Fruit fly (Drosophila melanogaster) whole organism, embryonic: ENCODE results near the gene mthl11.

Experiments
- CG10979 ChIP-seq: fragments of 200-800 bp; sonication (Bioruptor generic); optimal IDR thresholded peaks from 2 replicates; lab custom pipeline; 2018; ENCODE audit warnings: missing biosample characterization, mild to moderate bottlenecking, missing genetic modification characterization, moderate library complexity
- CG11247 ChIP-seq: fragments of 200-800 bp; sonication (Bioruptor generic); IDR thresholded peaks from 2 replicates; pipeline ENCODE4 v1.3.6; 2022; ENCODE audit warnings: missing biosample characterization, missing genetic modification characterization
- CG11560 ChIP-seq: fragments of 200-800 bp; sonication (Bioruptor generic); IDR thresholded peaks from 3 replicates; pipeline ENCODE4 v1.3.6; 2022; ENCODE audit warnings: missing biosample characterization, missing genetic modification characterization
- CG12391 ChIP-seq: fragments of 200-800 bp; sonication (Bioruptor generic); optimal IDR thresholded peaks from 3 replicates; lab custom pipeline; 2018; ENCODE audit warnings: missing biosample characterization, mild to moderate bottlenecking, missing genetic modification characterization, moderate library complexity
- CG12769 ChIP-seq: fragments of 200-800 bp; sonication (Bioruptor generic); optimal IDR thresholded peaks from 2 replicates; lab custom pipeline; 2019; ENCODE audit warnings: missing biosample characterization, mild to moderate bottlenecking, missing genetic modification characterization, moderate library complexity
- CG13287 ChIP-seq: fragments of 200-800 bp; sonication (Bioruptor generic); IDR thresholded peaks from 2 replicates; pipeline ENCODE4 v1.3.6; 2022; ENCODE audit warnings: missing biosample characterization, missing genetic modification characterization; ENCODE audit not compliant: partially characterized antibody
- CG14050 ChIP-seq: fragments of 200-800 bp; sonication (Bioruptor generic); IDR thresholded peaks from 3 replicates; pipeline ENCODE4 v1.3.6; 2022; ENCODE audit warnings: missing biosample characterization, missing genetic modification characterization
- CG15696 ChIP-seq: fragments of 200-800 bp; sonication (Bioruptor generic); optimal IDR thresholded peaks from 2 replicates; lab custom pipeline; 2019; ENCODE audit warnings: missing biosample characterization, mild to moderate bottlenecking, missing genetic modification characterization, moderate library complexity
- CG1603 ChIP-seq: fragments of 200-800 bp; sonication (Bioruptor generic); optimal IDR thresholded peaks from 2 replicates; lab custom pipeline; 2019; ENCODE audit warnings: missing biosample characterization, mild to moderate bottlenecking, missing genetic modification characterization, moderate library complexity
- CG16815 ChIP-seq: fragments of 200-800 bp; sonication (Bioruptor generic); optimal IDR thresholded peaks from 3 replicates; lab custom pipeline; 2017; ENCODE audit warnings: missing biosample characterization, mild to moderate bottlenecking, missing genetic modification characterization
- CG16863 ChIP-seq: fragments of 200-800 bp; sonication (Bioruptor generic); optimal IDR thresholded peaks from 3 replicates; lab custom pipeline; 2016; ENCODE audit warnings: missing biosample characterization, missing genetic modification characterization
- CG30020 ChIP-seq: fragments of 200-800 bp; optimal IDR thresholded peaks from 2 replicates; lab custom pipeline; 2019; ENCODE audit warnings: missing biosample characterization, mild to moderate bottlenecking, missing genetic modification characterization, moderate library complexity
- CG31365 ChIP-seq: fragments of 200-800 bp; sonication (Bioruptor generic); optimal IDR thresholded peaks from 2 replicates; lab custom pipeline; 2018; ENCODE audit warnings: missing biosample characterization, mild to moderate bottlenecking, missing genetic modification characterization
- CG31388 ChIP-seq: fragments of 200-800 bp; sonication (Bioruptor generic); optimal IDR thresholded peaks from 2 replicates; lab custom pipeline; 2016; ENCODE audit warnings: missing biosample characterization, missing genetic modification characterization
- CG31441 ChIP-seq: fragments of 200-800 bp; sonication (Bioruptor generic); IDR thresholded peaks from 2 replicates; pipeline ENCODE4 v1.3.6; 2022; ENCODE audit warnings: missing biosample characterization, missing genetic modification characterization
- CG33557 ChIP-seq: fragments of 200-800 bp; sonication (Bioruptor generic); optimal IDR thresholded peaks from 2 replicates; lab custom pipeline; 2019; ENCODE audit warnings: missing biosample characterization, mild to moderate bottlenecking, missing genetic modification characterization, moderate library complexity
- CG4424 ChIP-seq: fragments of 200-800 bp; sonication (Bioruptor generic); optimal IDR thresholded peaks from 3 replicates; lab custom pipeline; 2016; ENCODE audit warnings: missing biosample characterization, missing genetic modification characterization
- CG6765 ChIP-seq: fragments of 200-800 bp; sonication (Bioruptor generic); optimal IDR thresholded peaks from 3 replicates; lab custom pipeline; 2017; ENCODE audit warnings: missing biosample characterization, mild to moderate bottlenecking, missing genetic modification characterization
- CG9215 ChIP-seq: fragments of 200-800 bp; sonication (Bioruptor generic); IDR thresholded peaks from 2 replicates; pipeline ENCODE4 v1.3.6; 2022; ENCODE audit warnings: missing biosample characterization, missing genetic modification characterization
- CG9609 ChIP-seq: fragments of 200-800 bp; sonication (Bioruptor generic); optimal IDR thresholded peaks from 3 replicates; lab custom pipeline; 2016; ENCODE audit warnings: missing biosample characterization, missing genetic modification characterization
- Deaf1 ChIP-seq: fragments of 200-800 bp; optimal IDR thresholded peaks from 3 replicates; lab custom pipeline; 2019; ENCODE audit warnings: missing biosample characterization, mild to moderate bottlenecking, missing genetic modification characterization, moderate library complexity
- Dll ChIP-seq: fragments of 200-800 bp; sonication (Bioruptor generic); IDR thresholded peaks from 4 replicates; pipeline ENCODE4 v1.3.6; 2022; ENCODE audit warnings: missing biosample characterization, missing genetic modification characterization; ENCODE audit not compliant: partially characterized antibody
- E2f2 ChIP-seq: fragments of 200-800 bp; sonication (Bioruptor generic); IDR thresholded peaks from 2 replicates; pipeline ENCODE4 v1.3.6; 2022; ENCODE audit warnings: missing biosample characterization, missing genetic modification characterization
- Eip74EF ChIP-seq, 2 experiments: fragments of 200-800 bp in 1 of 2; fragments of >200 bp in 1 of 2; sonication (Bioruptor generic) in 1 of 2; optimal IDR thresholded peaks; 2 replicates each; lab custom pipeline; 2017 to 2019; ENCODE audit warnings: missing biosample characterization in 2 of 2, missing genetic modification characterization in 2 of 2, mild to moderate bottlenecking in 1 of 2, moderate library complexity in 1 of 2
- HLHmδ ChIP-seq: fragments of 200-800 bp; sonication (Bioruptor generic); optimal IDR thresholded peaks from 2 replicates; lab custom pipeline; 2018; ENCODE audit warnings: missing biosample characterization, mild to moderate bottlenecking, missing genetic modification characterization, moderate library complexity
- Hmr ChIP-seq: fragments of 200-800 bp; sonication (Bioruptor generic); optimal IDR thresholded peaks from 3 replicates; lab custom pipeline; 2017; ENCODE audit warnings: mild to moderate bottlenecking, missing biosample characterization, missing genetic modification reagents, missing genetic modification characterization
- Hr51 ChIP-seq, 2 experiments: fragments of 200-800 bp; sonication (Bioruptor generic); optimal IDR thresholded peaks; 2 replicates in 1 of 2; 3 replicates in 1 of 2; lab custom pipeline; 2016 to 2018; ENCODE audit warnings: missing biosample characterization in 2 of 2, missing genetic modification characterization in 2 of 2, mild to moderate bottlenecking in 1 of 2, moderate library complexity in 1 of 2
- Rfx ChIP-seq: fragments of 200-800 bp; sonication (Bioruptor generic); IDR thresholded peaks from 2 replicates; pipeline ENCODE4 v1.3.6; 2022; ENCODE audit warnings: missing biosample characterization, missing genetic modification characterization
- Sry-β ChIP-seq: fragments of 200-800 bp; sonication (Bioruptor generic); optimal IDR thresholded peaks from 2 replicates; lab custom pipeline; 2018; ENCODE audit warnings: missing biosample characterization, mild to moderate bottlenecking, missing genetic modification characterization, moderate library complexity
- Ssrp ChIP-seq: fragments of 200-800 bp; sonication (Bioruptor generic); optimal IDR thresholded peaks from 2 replicates; lab custom pipeline; 2018; ENCODE audit warnings: missing biosample characterization, mild to moderate bottlenecking, missing genetic modification characterization, moderate library complexity
- Taf1 ChIP-seq: fragments of 200-800 bp; sonication (Bioruptor generic); IDR thresholded peaks from 2 replicates; pipeline ENCODE4 v1.3.6; 2022; ENCODE audit warnings: missing biosample characterization, missing genetic modification characterization
- Usf ChIP-seq: fragments of 200-800 bp; sonication (Bioruptor generic); optimal IDR thresholded peaks from 2 replicates; lab custom pipeline; 2017; ENCODE audit warnings: missing genotype, missing biosample characterization, missing genetic modification characterization
- bcd ChIP-seq: fragments of 200-800 bp; sonication (Bioruptor generic); optimal IDR thresholded peaks from 2 replicates; lab custom pipeline; 2017; ENCODE audit warnings: missing biosample characterization, mild to moderate bottlenecking, missing genetic modification characterization
- dpn ChIP-seq, 2 experiments: fragments of 200-800 bp; sonication (Bioruptor generic); optimal IDR thresholded peaks; 3 replicates each; lab custom pipeline; 2016; ENCODE audit warnings: missing biosample characterization in 2 of 2, missing genetic modification characterization in 2 of 2
- ems ChIP-seq: fragments of 200-800 bp; sonication (Bioruptor generic); optimal IDR thresholded peaks from 3 replicates; lab custom pipeline; 2016; ENCODE audit warnings: missing biosample characterization, missing genetic modification characterization
- fd102C ChIP-seq: fragments of 200-800 bp; sonication (Bioruptor generic); optimal IDR thresholded peaks from 2 replicates; lab custom pipeline; 2018; ENCODE audit warnings: missing biosample characterization, mild to moderate bottlenecking, missing genetic modification characterization, moderate library complexity
- gem ChIP-seq: fragments of 200-800 bp; sonication (Bioruptor generic); optimal IDR thresholded peaks from 2 replicates; lab custom pipeline; 2019; ENCODE audit warnings: missing biosample characterization, mild to moderate bottlenecking, missing genetic modification characterization, moderate library complexity
- gt ChIP-seq: fragments of 200-800 bp; sonication (Bioruptor generic); IDR thresholded peaks from 2 replicates; pipeline ENCODE4 v1.3.6; 2022; ENCODE audit warnings: missing biosample characterization, missing genetic modification characterization
- hbn ChIP-seq: fragments of 200-800 bp; sonication (Bioruptor generic); IDR thresholded peaks from 2 replicates; pipeline ENCODE4 v1.3.6; 2022; ENCODE audit warnings: missing biosample characterization, missing genetic modification characterization; ENCODE audit not compliant: partially characterized antibody
- lab ChIP-seq: fragments of 200-800 bp; sonication (Bioruptor generic); optimal IDR thresholded peaks from 3 replicates; lab custom pipeline; 2017; ENCODE audit warnings: missing biosample characterization, missing genetic modification characterization, mild to moderate bottlenecking, moderate library complexity, missing genetic modification reagents
- sc ChIP-seq, 3 experiments: fragments of >200 bp in 2 of 3; fragments of 200-800 bp in 1 of 3; sonication (Bioruptor generic) in 1 of 3; optimal IDR thresholded peaks; 2 replicates in 2 of 3; 3 replicates in 1 of 3; lab custom pipeline; 2017; ENCODE audit warnings: mild to moderate bottlenecking in 1 of 3, missing biosample characterization in 1 of 3, missing genetic modification characterization in 1 of 3, missing genetic modification reagents in 1 of 3
- slp2 ChIP-seq: fragments of 200-800 bp; sonication (Bioruptor generic); optimal IDR thresholded peaks from 2 replicates; lab custom pipeline; 2016; ENCODE audit warnings: missing biosample characterization, missing genetic modification characterization
- so ChIP-seq: fragments of 200-800 bp; sonication (Bioruptor generic); IDR thresholded peaks from 3 replicates; pipeline ENCODE4 v1.3.6; 2022; ENCODE audit warnings: missing biosample characterization, missing genetic modification characterization
- sug ChIP-seq: fragments of 200-800 bp; optimal IDR thresholded peaks from 2 replicates; lab custom pipeline; 2019; ENCODE audit warnings: missing biosample characterization, mild to moderate bottlenecking, missing genetic modification characterization, moderate library complexity
- tio ChIP-seq: fragments of 200-800 bp; sonication (Bioruptor generic); optimal IDR thresholded peaks from 2 replicates; lab custom pipeline; 2017; ENCODE audit warnings: missing biosample characterization, missing genetic modification characterization, inconsistent platforms
- trh ChIP-seq: fragments of 200-800 bp; sonication (Bioruptor generic); optimal IDR thresholded peaks from 2 replicates; lab custom pipeline; 2016; ENCODE audit warnings: missing biosample characterization, missing genetic modification characterization
- vnd ChIP-seq: fragments of 200-800 bp; sonication (Bioruptor generic); IDR thresholded peaks from 3 replicates; pipeline ENCODE4 v1.3.6; 2022; ENCODE audit warnings: missing biosample characterization, missing genetic modification characterization; ENCODE audit not compliant: partially characterized antibody
- zfh1 ChIP-seq: fragments of 200-800 bp; sonication (Bioruptor generic); IDR thresholded peaks from 3 replicates; pipeline ENCODE4 v1.3.6; 2022; ENCODE audit warnings: missing biosample characterization, missing genetic modification characterization

Gene mthl11

dm6 chr3R:10393654-10394367 is 7.0 kb upstream of the mthl11 start (continued):
- TF ChIP-seq HLHmδ (GFP tag; lab: Kevin White, UChicago) (no peak), E2f2 (GFP tag; lab: Robert Waterston, UW) (peak; percentile 70), CG31441 (peak; percentile 83), CG30020 (tag; lab: Kevin White, UChicago) (no peak), hbn (GFP tag; lab: Robert Waterston, UW) (no peak), sug (tag; lab: Kevin White, UChicago) (peak; percentile 93), Eip74EF (GFP tag; optimal IDR thresholded peaks at IDR 0.05; lab: Kevin White, UChicago) (peak in 1 of 2 experiments; percentile 71), Rfx (GFP tag; lab: Robert Waterston, UW) (peak; percentile 97), vnd (GFP tag; lab: Robert Waterston, UW) (no peak), fd102C (GFP tag; lab: Kevin White, UChicago) (no peak), CG11560 (tag; lab: Robert Waterston, UW) (no peak), zfh1 (peak; percentile 75), CG31365 (tag; lab: Kevin White, UChicago) (peak; percentile 37), CG15696 (tag; lab: Kevin White, UChicago) (peak; percentile 26), CG13287 (GFP tag; lab: Robert Waterston, UW) (no peak), trh (GFP tag; lab: Kevin White, UChicago) (peak; percentile 44), CG12391 (tag; lab: Kevin White, UChicago) (peak; percentile 86), Hr51 (GFP tag; optimal IDR thresholded peaks at IDR 0.05; lab: Kevin White, UChicago) (peak; percentile 14 to 93), so (GFP tag; lab: Robert Waterston, UW) (peak; percentile 91), Ssrp (tag; lab: Kevin White, UChicago) (peak; percentile 69), CG14050 (peak; percentile 85), slp2 (peak; percentile 69), CG4424 (GFP tag; lab: Kevin White, UChicago) (peak; percentile 70), CG16863 (peak; percentile 37), ems (GFP tag; lab: Kevin White, UChicago) (peak; percentile 52), CG9215 (GFP tag; lab: Robert Waterston, UW) (peak; percentile 43; the same call in 1 of the 2 replicates), tio (GFP tag; lab: Kevin White, UChicago) (peak; percentile 62), Deaf1 (tag; lab: Kevin White, UChicago) (peak; percentile 54), CG12769 (tag; lab: Kevin White, UChicago) (peak; percentile 93), Taf1 (GFP tag; lab: Robert Waterston, UW) (peak; percentile 68), dpn (GFP tag; optimal IDR thresholded peaks at IDR 0.05; lab: Kevin White, UChicago) (peak; percentile 81 to 84), Usf (GFP tag; lab: Kevin White, UChicago) (no peak), CG1603 (tag; lab: Kevin White, UChicago) (peak; percentile 84), CG16815 (GFP tag; lab: Kevin White, UChicago) (no peak), CG10979 (tag; lab: Kevin White, UChicago) (peak; percentile 63), gt (GFP tag; lab: Robert Waterston, UW) (no peak), Sry-β (GFP tag; lab: Kevin White, UChicago) (peak; percentile 25), bcd (GFP tag; lab: Kevin White, UChicago) (peak; percentile 60), CG11247 (GFP tag; lab: Robert Waterston, UW) (peak; percentile 75), lab (GFP tag; lab: Kevin White, UChicago) (peak; percentile 82), sc (optimal IDR thresholded peaks at IDR 0.05; lab: Kevin White, UChicago) (no peak), sc (GFP tag; optimal IDR thresholded peaks at IDR 0.05; lab: Kevin White, UChicago) (peak; percentile 66), Dll (GFP tag; lab: Robert Waterston, UW) (no peak), gem (tag; lab: Kevin White, UChicago) (peak; percentile 84), Hmr (peak; percentile 76), CG31388 (GFP tag; lab: Kevin White, UChicago) (peak; percentile 46), CG6765 (peak; percentile 64), CG33557 (GFP tag; lab: Kevin White, UChicago) (no peak), CG9609 (GFP tag; lab: Kevin White, UChicago) (peak; percentile 36)
